Worm (Caenorhabditis elegans): ENCODE measurements around the gene F25E2.2.
A peak's percentile ranks its signal among the peaks of the same experiment; 100 is the strongest.

The F25E2.2 gene

ce11 chrX:780027-780426, 30.6 kb downstream of the F25E2.2 start:
- TF ChIP-seq ceh-28 (tag; optimal IDR thresholded peaks at IDR 0.05) (no peak), egl-5 (tag; optimal IDR thresholded peaks at IDR 0.05) (no peak), ZK546.5 (tag; optimal IDR thresholded peaks at IDR 0.05) (no peak), nhr-23 (tag; optimal IDR thresholded peaks at IDR 0.05) (no peak), skn-1 (tag; optimal IDR thresholded peaks at IDR 0.05) (no peak), mml-1 (tag; optimal IDR thresholded peaks at IDR 0.05) (no peak), daf-12 (tag; optimal IDR thresholded peaks at IDR 0.05) (no peak), snpc-4 (tag; optimal IDR thresholded peaks at IDR 0.05) (no peak), ztf-11 (tag; optimal IDR thresholded peaks at IDR 0.05) (no peak), tbx-2 (tag; optimal IDR thresholded peaks at IDR 0.05) (no peak), sea-2 (GFP tag; optimal IDR thresholded peaks at IDR 0.05) (no peak), nfya-1 (tag; optimal IDR thresholded peaks at IDR 0.05; ENCODE audit: insufficient read depth) (no peak), lin-15B (tag; optimal IDR thresholded peaks at IDR 0.05) (no peak), ztf-4 (tag; optimal IDR thresholded peaks at IDR 0.05) (no peak), jun-1 (tag; optimal IDR thresholded peaks at IDR 0.05) (no peak), elt-1 (tag; optimal IDR thresholded peaks at IDR 0.05) (no peak), nhr-76 (tag; optimal IDR thresholded peaks at IDR 0.05) (no peak), nhr-237 (tag; optimal IDR thresholded peaks at IDR 0.05) (no peak), R02D3.7 (tag; optimal IDR thresholded peaks at IDR 0.05) (no peak), nhr-25 (tag; optimal IDR thresholded peaks at IDR 0.05) (no peak)

ce11 chrX:779259-779658, 31.3 kb downstream of the F25E2.2 start:
- TF ChIP-seq sea-2 (GFP tag; optimal IDR thresholded peaks at IDR 0.05) (no peak), ztf-4 (tag; optimal IDR thresholded peaks at IDR 0.05) (no peak), tbx-2 (tag; optimal IDR thresholded peaks at IDR 0.05) (no peak), nhr-28 (tag; optimal IDR thresholded peaks at IDR 0.05) (no peak), fkh-2 (tag; optimal IDR thresholded peaks at IDR 0.05) (no peak), nhr-67 (tag; optimal IDR thresholded peaks at IDR 0.05) (no peak), ama-1 (optimal IDR thresholded peaks at IDR 0.05) (no peak), zag-1 (tag; optimal IDR thresholded peaks at IDR 0.05) (no peak), ceh-82 (tag; optimal IDR thresholded peaks at IDR 0.05) (no peak)

- TF ChIP-seq ZK546.5 (tag; optimal IDR thresholded peaks at IDR 0.05), result no peak
- TF ChIP-seq nhr-43 (tag; optimal IDR thresholded peaks at IDR 0.05; ENCODE audit: poor library complexity, severe bottlenecking), result no peak
- no peak for TF ChIP-seq lin-15B (tag; optimal IDR thresholded peaks at IDR 0.05)
- TF ChIP-seq ztf-11 (tag; optimal IDR thresholded peaks at IDR 0.05), result no peak
- no peak for TF ChIP-seq ztf-4 (tag; optimal IDR thresholded peaks at IDR 0.05)
- TF ChIP-seq zag-1 (tag; optimal IDR thresholded peaks at IDR 0.05), result no peak
- TF ChIP-seq ceh-16 (tag; optimal IDR thresholded peaks at IDR 0.05), result no peak
- TF ChIP-seq eor-1 (tag; optimal IDR thresholded peaks at IDR 0.05), result no peak
- no peak for TF ChIP-seq pqm-1 (tag; optimal IDR thresholded peaks at IDR 0.05)
- TF ChIP-seq ama-1 (optimal IDR thresholded peaks at IDR 0.05), result no peak
- no peak for TF ChIP-seq mdl-1 (tag; optimal IDR thresholded peaks at IDR 0.05)
- TF ChIP-seq skn-1 (tag; optimal IDR thresholded peaks at IDR 0.05), result no peak
- no peak for TF ChIP-seq ceh-28 (tag; optimal IDR thresholded peaks at IDR 0.05)
- TF ChIP-seq fkh-2 (tag; optimal IDR thresholded peaks at IDR 0.05), result no peak
- TF ChIP-seq nhr-23 (tag; optimal IDR thresholded peaks at IDR 0.05), result no peak
These were observed 33.2 kb downstream of the F25E2.2 start, which contains the start of gene nas-15 for ce11 chrX:777421-777820. nas-15 (plus strand) TSS chrX:777721.

ce11 chrX:772184-772583, 38.4 kb downstream of the F25E2.2 start, which contains the start of gene T04G9.4:
T04G9.4 (plus strand) TSS chrX:772476.
- TF ChIP-seq nhr-25 (tag; optimal IDR thresholded peaks at IDR 0.05) (peak; percentile 75), nhr-237 (tag; optimal IDR thresholded peaks at IDR 0.05) (no peak), nhr-23 (tag; optimal IDR thresholded peaks at IDR 0.05) (peak; percentile 24), elt-1 (tag; optimal IDR thresholded peaks at IDR 0.05) (peak; percentile 26)

ce11 chrX:770537-770936, 40.1 kb downstream of the F25E2.2 start, which contains the start of gene T04G9.7:
T04G9.7 (plus strand) TSS chrX:770837.
- TF ChIP-seq ztf-11 (tag; optimal IDR thresholded peaks at IDR 0.05) (no peak), ceh-9 (tag; optimal IDR thresholded peaks at IDR 0.05) (no peak), elt-1 (tag; optimal IDR thresholded peaks at IDR 0.05) (no peak), nhr-25 (tag; optimal IDR thresholded peaks at IDR 0.05) (no peak), ceh-28 (tag; optimal IDR thresholded peaks at IDR 0.05) (no peak), nhr-77 (tag; optimal IDR thresholded peaks at IDR 0.05) (no peak), fkh-2 (tag; optimal IDR thresholded peaks at IDR 0.05) (no peak), fkh-10 (GFP tag; optimal IDR thresholded peaks at IDR 0.05) (no peak), sea-2 (GFP tag; optimal IDR thresholded peaks at IDR 0.05) (no peak), nfya-1 (tag; optimal IDR thresholded peaks at IDR 0.05; ENCODE audit: insufficient read depth) (no peak), ZK546.5 (tag; optimal IDR thresholded peaks at IDR 0.05) (no peak), eor-1 (tag; optimal IDR thresholded peaks at IDR 0.05) (no peak), aly-2 (tag; optimal IDR thresholded peaks at IDR 0.05) (no peak)

Data from whole organism, L3 larva.